Worm (Caenorhabditis elegans): ENCODE data around the gene Y69A2AR.32.

DNA sequence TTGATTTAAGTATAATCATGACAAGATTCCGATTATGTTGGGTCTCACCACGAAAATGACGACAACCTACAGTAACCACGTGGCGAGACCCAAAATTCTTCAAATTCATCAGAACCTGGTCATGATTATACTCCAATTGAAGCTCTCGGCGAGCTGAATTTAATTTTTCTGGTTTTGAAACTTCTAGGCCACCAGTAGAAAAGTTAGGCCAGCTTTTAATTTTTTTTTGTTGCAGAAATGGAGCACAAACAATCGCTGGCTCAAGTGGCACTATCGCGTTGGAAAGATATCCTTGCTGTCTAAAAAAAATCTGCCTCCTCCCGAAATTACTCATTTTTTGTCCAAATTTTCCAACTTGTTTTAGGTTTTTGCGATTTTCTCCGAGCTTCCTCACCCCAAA, 3.7 kb upstream of the Y69A2AR.32 start:
- TF ChIP-seq T22C8.4 (GFP tag; IDR thresholded peaks at IDR 0.05) = no peak
- TF ChIP-seq cog-1 (tag; optimal IDR thresholded peaks at IDR 0.05) = no peak
- no peak for TF ChIP-seq klf-2 (GFP tag; conservative IDR thresholded peaks at IDR 0.05)
- TF ChIP-seq flt-1 (GFP tag; IDR thresholded peaks at IDR 0.05) = no peak
- TF ChIP-seq ztf-29 (GFP tag; IDR thresholded peaks at IDR 0.05) = no peak
- no peak for TF ChIP-seq ztf-23 (GFP tag; IDR thresholded peaks at IDR 0.05)
- no peak for TF ChIP-seq ref-1 (GFP tag; conservative IDR thresholded peaks at IDR 0.05)
- TF ChIP-seq med-1 (GFP tag; optimal IDR thresholded peaks at IDR 0.05; ENCODE audit: insufficient read depth) = no peak
- no peak for TF ChIP-seq tab-1 (GFP tag; IDR thresholded peaks at IDR 0.05)

Measured in whole organism, midembryonic.